Fruit fly (Drosophila melanogaster) whole organism, embryonic: ENCODE results near the gene Nmdar1.
A peak's percentile ranks its signal among the peaks of the same experiment; 100 is the strongest.

Experiments used
- ATbp ChIP-seq: fragments of 200-800 bp; sonication (Bioruptor generic); optimal IDR thresholded peaks from 2 replicates; lab custom pipeline; 2017; ENCODE audit warnings: missing biosample characterization, mild to moderate bottlenecking, missing genetic modification characterization, missing genetic modification reagents
- CG10267 ChIP-seq: fragments of 200-800 bp; sonication (Bioruptor generic); optimal IDR thresholded peaks from 2 replicates; lab custom pipeline; 2018; ENCODE audit warnings: missing biosample characterization, mild to moderate bottlenecking, missing genetic modification characterization, moderate library complexity
- CG10366 ChIP-seq: fragments of 200-800 bp; sonication (Bioruptor generic); IDR thresholded peaks from 2 replicates; pipeline ENCODE4 v1.3.6; 2022; ENCODE audit warnings: missing biosample characterization, missing genetic modification characterization
- CG14710 ChIP-seq: fragments of 200-800 bp; sonication (Bioruptor generic); optimal IDR thresholded peaks from 3 replicates; lab custom pipeline; 2019; ENCODE audit warnings: missing biosample characterization, mild to moderate bottlenecking, missing genetic modification characterization, moderate library complexity
- CG16779 ChIP-seq: fragments of 200-800 bp; sonication (Bioruptor generic); IDR thresholded peaks from 2 replicates; pipeline ENCODE4 v1.3.6; 2022; ENCODE audit warnings: missing biosample characterization, missing genetic modification characterization
- CG17328 ChIP-seq: fragments of 200-800 bp; sonication (Bioruptor generic); IDR thresholded peaks from 2 replicates; pipeline ENCODE4 v1.3.6; 2022; ENCODE audit warnings: missing biosample characterization, missing genetic modification characterization
- CG17802 ChIP-seq: fragments of 200-800 bp; sonication (Bioruptor generic); optimal IDR thresholded peaks from 2 replicates; lab custom pipeline; 2018; ENCODE audit warnings: missing biosample characterization, mild to moderate bottlenecking, missing genetic modification characterization, moderate library complexity
- CG18599 ChIP-seq: fragments of 200-800 bp; sonication (Bioruptor generic); optimal IDR thresholded peaks from 3 replicates; lab custom pipeline; 2017; ENCODE audit warnings: missing biosample characterization, missing genetic modification characterization, mild to moderate bottlenecking, moderate library complexity, missing genetic modification reagents
- CG18764 ChIP-seq: fragments of 200-800 bp; sonication (Bioruptor generic); optimal IDR thresholded peaks from 3 replicates; lab custom pipeline; 2016; ENCODE audit warnings: missing biosample characterization, missing genetic modification characterization
- CG30020 ChIP-seq: fragments of 200-800 bp; optimal IDR thresholded peaks from 2 replicates; lab custom pipeline; 2019; ENCODE audit warnings: missing biosample characterization, mild to moderate bottlenecking, missing genetic modification characterization, moderate library complexity
- CG31388 ChIP-seq: fragments of 200-800 bp; sonication (Bioruptor generic); optimal IDR thresholded peaks from 2 replicates; lab custom pipeline; 2016; ENCODE audit warnings: missing biosample characterization, missing genetic modification characterization
- CG32767 ChIP-seq: fragments of 200-800 bp; sonication (Bioruptor generic); IDR thresholded peaks from 2 replicates; pipeline ENCODE4 v1.3.6; 2022; ENCODE audit warnings: missing biosample characterization, missing genetic modification characterization
- CG7786 ChIP-seq: fragments of 200-800 bp; sonication (Bioruptor generic); optimal IDR thresholded peaks from 2 replicates; lab custom pipeline; 2016; ENCODE audit warnings: missing biosample characterization, missing genetic modification characterization
- CG7963 ChIP-seq: fragments of 200-800 bp; sonication (Bioruptor generic); IDR thresholded peaks from 3 replicates; pipeline ENCODE4 v1.3.6; 2022; ENCODE audit warnings: missing biosample characterization, missing genetic modification characterization; ENCODE audit not compliant: partially characterized antibody
- CG9215 ChIP-seq: fragments of 200-800 bp; sonication (Bioruptor generic); IDR thresholded peaks from 2 replicates; pipeline ENCODE4 v1.3.6; 2022; ENCODE audit warnings: missing biosample characterization, missing genetic modification characterization
- Chrac-16 ChIP-seq: fragments of 200-800 bp; sonication (Bioruptor generic); optimal IDR thresholded peaks from 3 replicates; lab custom pipeline; 2016; ENCODE audit warnings: missing biosample characterization, missing genetic modification characterization
- Dll ChIP-seq: fragments of 200-800 bp; sonication (Bioruptor generic); IDR thresholded peaks from 4 replicates; pipeline ENCODE4 v1.3.6; 2022; ENCODE audit warnings: missing biosample characterization, missing genetic modification characterization; ENCODE audit not compliant: partially characterized antibody
- Doc3 ChIP-seq: fragments of 200-800 bp; sonication (Bioruptor generic); IDR thresholded peaks from 3 replicates; pipeline ENCODE4 v1.3.6; 2022; ENCODE audit warnings: missing biosample characterization, missing genetic modification characterization; ENCODE audit not compliant: partially characterized antibody
- Eip74EF ChIP-seq, 2 experiments: fragments of 200-800 bp in 1 of 2; fragments of >200 bp in 1 of 2; sonication (Bioruptor generic) in 1 of 2; optimal IDR thresholded peaks; 2 replicates each; lab custom pipeline; 2017 to 2019; ENCODE audit warnings: missing biosample characterization in 2 of 2, missing genetic modification characterization in 2 of 2, mild to moderate bottlenecking in 1 of 2, moderate library complexity in 1 of 2
- Ets97D ChIP-seq: fragments of 200-800 bp; sonication (Bioruptor generic); optimal IDR thresholded peaks from 3 replicates; lab custom pipeline; 2016; ENCODE audit warnings: missing biosample characterization, missing genetic modification characterization
- H15 ChIP-seq: fragments of 200-800 bp; sonication (Bioruptor generic); IDR thresholded peaks from 3 replicates; pipeline ENCODE4 v1.3.6; 2022; ENCODE audit warnings: missing biosample characterization, missing genetic modification characterization
- HmgD ChIP-seq: fragments of 200-800 bp; sonication (Bioruptor generic); optimal IDR thresholded peaks from 3 replicates; lab custom pipeline; 2016; ENCODE audit warnings: missing biosample characterization, missing genetic modification characterization
- Hr51 ChIP-seq, 2 experiments: fragments of 200-800 bp; sonication (Bioruptor generic); optimal IDR thresholded peaks; 2 replicates in 1 of 2; 3 replicates in 1 of 2; lab custom pipeline; 2016 to 2018; ENCODE audit warnings: missing biosample characterization in 2 of 2, missing genetic modification characterization in 2 of 2, mild to moderate bottlenecking in 1 of 2, moderate library complexity in 1 of 2
- Kr ChIP-seq: fragments of 200-800 bp; sonication (Bioruptor generic); optimal IDR thresholded peaks from 2 replicates; lab custom pipeline; 2017; ENCODE audit warnings: missing biosample characterization, mild to moderate bottlenecking, missing genetic modification characterization
- Mes4 ChIP-seq: fragments of 200-800 bp; sonication (Bioruptor generic); optimal IDR thresholded peaks from 2 replicates; lab custom pipeline; 2016; ENCODE audit warnings: missing biosample characterization, missing genetic modification characterization
- Neu2 ChIP-seq: fragments of 200-800 bp; sonication (Bioruptor generic); optimal IDR thresholded peaks from 3 replicates; lab custom pipeline; 2016; ENCODE audit warnings: missing biosample characterization, missing genetic modification characterization, borderline replicate concordance
- Nf-YA ChIP-seq: fragments of 200-800 bp; sonication (Bioruptor generic); IDR thresholded peaks from 2 replicates; pipeline ENCODE4 v1.3.6; 2022; ENCODE audit warnings: missing biosample characterization, missing genetic modification characterization
- Sin3A ChIP-seq: fragments of >200 bp; optimal IDR thresholded peaks from 2 replicates; lab custom pipeline; 2018
- Spps ChIP-seq: fragments of 200-800 bp; sonication (Bioruptor generic); optimal IDR thresholded peaks from 2 replicates; lab custom pipeline; 2018; ENCODE audit warnings: missing biosample characterization, mild to moderate bottlenecking, missing genetic modification characterization
- Xbp1 ChIP-seq: fragments of 200-800 bp; sonication (Bioruptor generic); optimal IDR thresholded peaks from 3 replicates; lab custom pipeline; 2016; ENCODE audit warnings: missing biosample characterization, mild to moderate bottlenecking, missing genetic modification characterization
- bcd ChIP-seq: fragments of 200-800 bp; sonication (Bioruptor generic); optimal IDR thresholded peaks from 2 replicates; lab custom pipeline; 2017; ENCODE audit warnings: missing biosample characterization, mild to moderate bottlenecking, missing genetic modification characterization
- bowl ChIP-seq: fragments of 200-800 bp; sonication (Bioruptor generic); IDR thresholded peaks from 2 replicates; pipeline ENCODE4 v1.3.6; 2022; ENCODE audit warnings: missing biosample characterization, missing genetic modification characterization
- disco-r ChIP-seq: fragments of 200-800 bp; sonication (Bioruptor generic); optimal IDR thresholded peaks from 2 replicates; lab custom pipeline; 2016; ENCODE audit warnings: missing biosample characterization, missing genetic modification characterization
- emc ChIP-seq: fragments of 200-800 bp; sonication (Bioruptor generic); optimal IDR thresholded peaks from 2 replicates; lab custom pipeline; 2016; ENCODE audit warnings: missing biosample characterization, missing genetic modification characterization
- fd64A ChIP-seq: fragments of 200-800 bp; sonication (Bioruptor generic); optimal IDR thresholded peaks from 3 replicates; lab custom pipeline; 2018; ENCODE audit warnings: missing biosample characterization, mild to moderate bottlenecking, missing genetic modification characterization
- fru ChIP-seq: fragments of >200 bp; optimal IDR thresholded peaks from 2 replicates; lab custom pipeline; 2017
- gcm2 ChIP-seq: fragments of 200-800 bp; sonication (Bioruptor generic); optimal IDR thresholded peaks from 2 replicates; lab custom pipeline; 2016; ENCODE audit warnings: missing biosample characterization, missing genetic modification characterization
- gsb ChIP-seq: fragments of 200-800 bp; sonication (Bioruptor generic); IDR thresholded peaks from 2 replicates; pipeline ENCODE4 v1.3.6; 2022; ENCODE audit warnings: missing biosample characterization, missing genetic modification characterization
- ind ChIP-seq: fragments of 200-800 bp; sonication (Bioruptor generic); optimal IDR thresholded peaks from 3 replicates; lab custom pipeline; 2016; ENCODE audit warnings: missing biosample characterization, missing genetic modification characterization
- jumu ChIP-seq: fragments of 200-800 bp; sonication (Bioruptor generic); optimal IDR thresholded peaks from 3 replicates; lab custom pipeline; 2016; ENCODE audit warnings: missing biosample characterization, missing genetic modification characterization
- luna ChIP-seq: fragments of 200-800 bp; sonication (Bioruptor generic); optimal IDR thresholded peaks from 2 replicates; lab custom pipeline; 2016; ENCODE audit warnings: missing biosample characterization, missing genetic modification characterization
- org-1 ChIP-seq: fragments of 200-800 bp; sonication (Bioruptor generic); optimal IDR thresholded peaks from 2 replicates; lab custom pipeline; 2017; ENCODE audit warnings: missing biosample characterization, missing genetic modification characterization
- pum ChIP-seq: fragments of 200-800 bp; sonication (Bioruptor generic); optimal IDR thresholded peaks from 2 replicates; lab custom pipeline; 2016; ENCODE audit warnings: missing biosample characterization, missing genetic modification characterization
- repo ChIP-seq: fragments of 200-800 bp; sonication (Bioruptor generic); optimal IDR thresholded peaks from 2 replicates; lab custom pipeline; 2016; ENCODE audit warnings: missing biosample characterization, missing genetic modification characterization
- ro ChIP-seq: fragments of 200-800 bp; sonication (Bioruptor generic); IDR thresholded peaks from 2 replicates; pipeline ENCODE4 v1.3.6; 2022; ENCODE audit warnings: missing biosample characterization, missing genetic modification characterization
- sima ChIP-seq: fragments of 200-800 bp; sonication (Bioruptor generic); optimal IDR thresholded peaks from 2 replicates; lab custom pipeline; 2016; ENCODE audit warnings: missing biosample characterization, missing genetic modification characterization
- stc ChIP-seq: fragments of 200-800 bp; sonication (Bioruptor generic); IDR thresholded peaks from 2 replicates; pipeline ENCODE4 v1.3.6; 2022; ENCODE audit warnings: missing biosample characterization, missing genetic modification characterization
- stwl ChIP-seq: fragments of 200-800 bp; sonication (Bioruptor generic); optimal IDR thresholded peaks from 3 replicates; lab custom pipeline; 2018; ENCODE audit warnings: missing biosample characterization, mild to moderate bottlenecking, missing genetic modification characterization, moderate library complexity
- tap ChIP-seq: fragments of 200-800 bp; optimal IDR thresholded peaks from 3 replicates; lab custom pipeline; 2019; ENCODE audit warnings: missing biosample characterization, mild to moderate bottlenecking, missing genetic modification characterization, moderate library complexity
- ttk ChIP-seq: fragments of 200-800 bp; sonication (Bioruptor generic); IDR thresholded peaks from 2 replicates; pipeline ENCODE4 v2.1.2; 2022; ENCODE audit warnings: missing biosample characterization, missing genetic modification characterization
- wor ChIP-seq: fragments of 200-800 bp; sonication (Bioruptor generic); IDR thresholded peaks from 2 replicates; pipeline ENCODE4 v1.3.6; 2022; ENCODE audit warnings: missing biosample characterization, missing genetic modification characterization

Gene Nmdar1

dm6 chr3R:5474551-5474950 lies 48.6 kb downstream of the Nmdar1 start, which contains the start of the genes CG45100, HDAC3 and Hcs (continued):
- TF ChIP-seq org-1 (no peak), gsb (GFP tag; lab: Robert Waterston, UW) (no peak), Mes4 (GFP tag; lab: Kevin White, UChicago) (no peak), Eip74EF (GFP tag; optimal IDR thresholded peaks at IDR 0.05; lab: Kevin White, UChicago) (no peak), CG10267 (tag; lab: Kevin White, UChicago) (peak; percentile 72), Ets97D (peak; percentile 46), sima (no peak), disco-r (no peak), CG7786 (peak; percentile 69), Hr51 (GFP tag; optimal IDR thresholded peaks at IDR 0.05; lab: Kevin White, UChicago) (peak in 1 of 2 experiments; percentile 55), emc (GFP tag; lab: Kevin White, UChicago) (peak; percentile 28), stwl (tag; lab: Kevin White, UChicago) (no peak), gcm2 (GFP tag; lab: Kevin White, UChicago) (no peak), Dll (peak; percentile 93), luna (no peak), HmgD (GFP tag; lab: Kevin White, UChicago) (peak; percentile 24), Chrac-16 (peak; percentile 51), ro (GFP tag; lab: Robert Waterston, UW) (no peak), Doc3 (peak; percentile 88), ttk (GFP tag; lab: Robert Waterston, UW) (no peak), Nf-YA (no peak), CG18599 (no peak), fru (lab: Kevin White, UChicago) (no peak), bowl (GFP tag; lab: Robert Waterston, UW) (no peak), repo (peak; percentile 31), pum (GFP tag; lab: Kevin White, UChicago) (peak; percentile 64), tap (tag; lab: Kevin White, UChicago) (no peak), ind (GFP tag; lab: Kevin White, UChicago) (peak; percentile 50), jumu (GFP tag; lab: Kevin White, UChicago) (peak; percentile 64), Kr (GFP tag; lab: Kevin White, UChicago) (no peak), stc (no peak), CG18764 (GFP tag; lab: Kevin White, UChicago) (no peak), bcd (GFP tag; lab: Kevin White, UChicago) (no peak), CG16779 (GFP tag; lab: Robert Waterston, UW) (no peak), CG9215 (GFP tag; lab: Robert Waterston, UW) (peak; percentile 52), CG10366 (GFP tag; lab: Robert Waterston, UW) (peak; percentile 36; the same call in 1 of the 2 replicates), fd64A (GFP tag; lab: Kevin White, UChicago) (no peak), CG30020 (tag; lab: Kevin White, UChicago) (peak; percentile 33), CG14710 (peak; percentile 64), CG17802 (tag; lab: Kevin White, UChicago) (no peak), Spps (tag; lab: Kevin White, UChicago) (no peak), Sin3A (lab: Kevin White, UChicago) (peak; percentile 89), CG32767 (GFP tag; lab: Robert Waterston, UW) (no peak), CG17328 (GFP tag; lab: Robert Waterston, UW) (no peak), wor (no peak), Neu2 (GFP tag; lab: Kevin White, UChicago) (no peak), CG7963 (peak; percentile 70), Xbp1 (GFP tag; lab: Kevin White, UChicago) (peak; percentile 61), CG31388 (no peak), ATbp (GFP tag; lab: Kevin White, UChicago) (no peak), H15 (GFP tag; lab: Robert Waterston, UW) (no peak)
- TF ChIP-seq, all 482 proteins: peak for 182
